Worm (Caenorhabditis elegans): ENCODE results near the gene gldi-2.

The gldi-2 gene

ce11 chrII:6833781-6834339 lies 50.6 kb downstream of the gldi-2 start:
- TF ChIP-seq mdt-29 (GFP tag; IDR thresholded peaks at IDR 0.05) (no peak), zag-1 (tag; optimal IDR thresholded peaks at IDR 0.05) (no peak), nhr-76 (tag; optimal IDR thresholded peaks at IDR 0.05) (no peak), R02D3.7 (tag; optimal IDR thresholded peaks at IDR 0.05) (no peak), vab-7 (GFP tag; IDR thresholded peaks at IDR 0.05) (no peak), attf-4 (tag; optimal IDR thresholded peaks at IDR 0.05) (no peak), fkh-10 (GFP tag; optimal IDR thresholded peaks at IDR 0.05) (no peak), nhr-28 (tag; optimal IDR thresholded peaks at IDR 0.05) (peak; percentile 74), mxl-3 (GFP tag; optimal IDR thresholded peaks at IDR 0.05) (peak; percentile 73), F49E8.2 (tag; optimal IDR thresholded peaks at IDR 0.05; ENCODE audit: borderline replicate concordance) (no peak), lin-13 (GFP tag; optimal IDR thresholded peaks at IDR 0.05) (no peak), nhr-6 (tag; optimal IDR thresholded peaks at IDR 0.05) (peak; percentile 24), pqm-1 (tag; optimal IDR thresholded peaks at IDR 0.05) (no peak), hlh-30 (tag; optimal IDR thresholded peaks at IDR 0.05; ENCODE audit: insufficient read depth) (peak; percentile 66), tra-1 (GFP tag; IDR thresholded peaks at IDR 0.05) (no peak), jun-1 (tag; optimal IDR thresholded peaks at IDR 0.05) (no peak), nhr-10 (tag; optimal IDR thresholded peaks at IDR 0.05) (no peak), hmg-1.1 (GFP tag; IDR thresholded peaks at IDR 0.05) (peak; percentile 43), ZK546.5 (tag; optimal IDR thresholded peaks at IDR 0.05) (no peak), ZK337.2 (GFP tag; IDR thresholded peaks at IDR 0.05) (no peak), lin-1 (GFP tag; IDR thresholded peaks at IDR 0.05) (peak; percentile 61; the same call in 1 of the 2 replicates), dmd-6 (GFP tag; IDR thresholded peaks at IDR 0.05) (peak; percentile 54), nhr-102 (tag; optimal IDR thresholded peaks at IDR 0.05) (no peak), F44E2.7 (GFP tag; IDR thresholded peaks at IDR 0.05) (no peak), sdz-12 (GFP tag; optimal IDR thresholded peaks at IDR 0.05) (no peak), mxl-2 (GFP tag; conservative IDR thresholded peaks at IDR 0.05) (no peak), ceh-32 (tag; optimal IDR thresholded peaks at IDR 0.05; ENCODE audit: poor library complexity) (no peak), madf-9 (GFP tag; conservative IDR thresholded peaks at IDR 0.05) (no peak), daf-19 (GFP tag; conservative IDR thresholded peaks at IDR 0.05) (no peak), nhr-41 (GFP tag; IDR thresholded peaks at IDR 0.05) (no peak), mep-1 (tag; optimal IDR thresholded peaks at IDR 0.05) (peak; percentile 55), lin-39 (tag; optimal IDR thresholded peaks at IDR 0.05) (no peak), nhr-25 (tag; optimal IDR thresholded peaks at IDR 0.05; ENCODE audit: borderline replicate concordance, insufficient read depth) (peak; percentile 18), egl-27 (tag; optimal IDR thresholded peaks at IDR 0.05) (no peak), pha-4 (GFP tag; IDR thresholded peaks at IDR 0.05) (no peak), pha-4 (tag; optimal IDR thresholded peaks at IDR 0.05) (no peak), hif-1 (tag; optimal IDR thresholded peaks at IDR 0.05) (no peak), T26A8.4 (GFP tag; IDR thresholded peaks at IDR 0.05) (no peak), nhr-77 (tag; optimal IDR thresholded peaks at IDR 0.05) (no peak), ctbp-1 (GFP tag; IDR thresholded peaks at IDR 0.05) (no peak; the same call in 1 of the 2 replicates), lin-38 (GFP tag; IDR thresholded peaks at IDR 0.05) (no peak), lim-7 (GFP tag; IDR thresholded peaks at IDR 0.05) (no peak), unc-130 (GFP tag; optimal IDR thresholded peaks at IDR 0.05) (no peak), zip-2 (tag; optimal IDR thresholded peaks at IDR 0.05) (no peak), mes-2 (tag; optimal IDR thresholded peaks at IDR 0.05; ENCODE audit: poor library complexity, severe bottlenecking) (peak; percentile 22), zfp-3 (GFP tag; conservative IDR thresholded peaks at IDR 0.05) (no peak), daf-8 (GFP tag; IDR thresholded peaks at IDR 0.05) (no peak), nhr-42 (GFP tag; IDR thresholded peaks at IDR 0.05) (no peak), duxl-1 (tag; optimal IDR thresholded peaks at IDR 0.05; ENCODE audit: poor library complexity) (no peak), spr-3 (GFP tag; optimal IDR thresholded peaks at IDR 0.05) (no peak), nhr-48 (tag; optimal IDR thresholded peaks at IDR 0.05) (peak; percentile 33)
